Fruit fly (Drosophila melanogaster): Measurements from ENCODE around the gene CG5196.

DNA sequence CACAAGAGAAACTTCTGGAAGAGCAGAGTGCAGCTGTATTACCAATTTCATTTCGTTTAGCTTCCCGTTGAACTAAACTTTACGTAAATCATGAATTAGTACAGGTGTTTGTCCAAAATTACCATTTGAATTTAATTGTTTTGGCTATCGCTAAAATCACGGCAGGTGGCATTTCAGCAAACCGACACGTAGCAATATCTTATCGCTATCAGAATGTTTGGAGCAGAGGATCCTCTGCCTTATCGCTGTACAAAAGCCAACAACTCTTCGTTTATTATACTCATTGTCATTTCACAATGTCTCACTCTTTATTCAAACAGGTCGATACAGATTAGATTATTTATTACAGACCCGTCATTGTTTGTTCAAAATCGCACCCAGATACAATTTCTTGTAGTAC is 42.2 kb upstream of the CG5196 start:
- TF ChIP-seq psq (optimal IDR thresholded peaks at IDR 0.05) (no peak), ttk (optimal IDR thresholded peaks at IDR 0.05) (no peak), h (optimal IDR thresholded peaks at IDR 0.05) (no peak), Myc (optimal IDR thresholded peaks at IDR 0.05) (no peak), insv (optimal IDR thresholded peaks at IDR 0.05) (no peak)

Data from Kc167 (cell line).